Fruit fly (Drosophila melanogaster): ENCODE data around the gene CG33766.

Gene CG33766

dm6 chr3L:22616784-22617183, 28.6 kb upstream of the CG33766 start (continued):
- peak; percentile 65 for TF ChIP-seq CG4360 (GFP tag; IDR thresholded peaks at IDR 0.05)
- no peak for TF ChIP-seq lmd (GFP tag; IDR thresholded peaks at IDR 0.05)
- TF ChIP-seq CG6654 (GFP tag; optimal IDR thresholded peaks at IDR 0.05): no peak
- peak; percentile 5 for TF ChIP-seq CG15479 (GFP tag; optimal IDR thresholded peaks at IDR 0.05)
- peak; percentile 40 for TF ChIP-seq ewg (GFP tag; optimal IDR thresholded peaks at IDR 0.05)

dm6 chr3L:22634111-22634510, 11.3 kb upstream of the CG33766 start:
- peak; percentile 55; the same call in 2 of the 3 replicates for TF ChIP-seq CG6791 (GFP tag; IDR thresholded peaks at IDR 0.05; ENCODE audit: partially characterized antibody)
- peak; percentile 71 for TF ChIP-seq sens (GFP tag)
- TF ChIP-seq stwl (tag; optimal IDR thresholded peaks at IDR 0.05): peak; percentile 84
- peak; percentile 91 for TF ChIP-seq CTCF (GFP tag; optimal IDR thresholded peaks at IDR 0.05)
- 0 out of 3 replicates have a peak, but pooled peaks have one; percentile 46 for TF ChIP-seq CG2199 (GFP tag; IDR thresholded peaks at IDR 0.05)
- TF ChIP-seq CG8290 (GFP tag; optimal IDR thresholded peaks at IDR 0.05): peak; percentile 64
- TF ChIP-seq CG8290 (tag; optimal IDR thresholded peaks at IDR 0.05): no peak
- TF ChIP-seq Med (GFP tag): no peak
- no peak for TF ChIP-seq CG16815 (GFP tag; optimal IDR thresholded peaks at IDR 0.05)
- no peak for TF ChIP-seq CG4730 (GFP tag; IDR thresholded peaks at IDR 0.05)
- TF ChIP-seq pita (GFP tag; optimal IDR thresholded peaks at IDR 0.05): peak; percentile 19
- peak; percentile 88 for TF ChIP-seq Dip2 (GFP tag; IDR thresholded peaks at IDR 0.05)

DNA sequence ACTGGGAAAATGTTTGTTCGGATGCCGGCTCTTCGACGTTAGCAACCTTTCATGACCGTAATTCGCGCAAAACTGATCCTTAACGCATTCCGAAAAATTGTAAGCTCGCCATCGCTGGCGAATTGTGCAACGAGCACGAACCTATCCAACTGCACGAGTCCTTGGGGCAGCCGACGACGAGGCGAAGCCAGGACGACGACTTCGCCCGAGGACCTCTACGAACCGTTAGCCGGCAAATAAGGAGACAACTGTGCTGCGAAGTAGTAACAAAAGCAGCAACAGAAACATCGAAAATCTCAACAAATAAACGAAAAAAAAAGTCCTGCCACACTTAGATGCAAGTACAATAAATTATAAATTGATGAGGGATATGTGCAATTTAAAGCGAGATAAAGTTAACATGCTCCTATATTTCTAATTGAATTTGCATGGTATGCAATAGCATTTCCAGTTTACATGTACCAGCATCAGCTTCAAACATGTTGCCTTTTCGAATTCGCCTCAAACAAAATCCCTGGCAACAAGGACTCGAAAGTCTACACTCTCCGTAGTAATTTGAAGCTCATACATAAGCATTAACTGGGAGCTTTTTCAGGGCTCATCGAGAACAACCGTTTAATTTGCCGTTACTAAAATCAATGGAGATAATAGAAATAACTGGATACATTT, 7.4 kb upstream of the CG33766 start, which contains the start of gene CG14459:
CG14459 (minus strand) TSS at position 51 of the 669 bp plus-strand sequence.
- no peak for TF ChIP-seq CG16813 (GFP tag; IDR thresholded peaks at IDR 0.05; ENCODE audit: partially characterized antibody)
- TF ChIP-seq CG2120 (GFP tag; optimal IDR thresholded peaks at IDR 0.05): no peak
- TF ChIP-seq CG3847 (GFP tag; IDR thresholded peaks at IDR 0.05): no peak
- TF ChIP-seq bowl (GFP tag; IDR thresholded peaks at IDR 0.05): no peak
- TF ChIP-seq CG5180 (GFP tag; optimal IDR thresholded peaks at IDR 0.05): peak; percentile 93
- peak; percentile 82 for TF ChIP-seq Deaf1 (tag; optimal IDR thresholded peaks at IDR 0.05)

DNA sequence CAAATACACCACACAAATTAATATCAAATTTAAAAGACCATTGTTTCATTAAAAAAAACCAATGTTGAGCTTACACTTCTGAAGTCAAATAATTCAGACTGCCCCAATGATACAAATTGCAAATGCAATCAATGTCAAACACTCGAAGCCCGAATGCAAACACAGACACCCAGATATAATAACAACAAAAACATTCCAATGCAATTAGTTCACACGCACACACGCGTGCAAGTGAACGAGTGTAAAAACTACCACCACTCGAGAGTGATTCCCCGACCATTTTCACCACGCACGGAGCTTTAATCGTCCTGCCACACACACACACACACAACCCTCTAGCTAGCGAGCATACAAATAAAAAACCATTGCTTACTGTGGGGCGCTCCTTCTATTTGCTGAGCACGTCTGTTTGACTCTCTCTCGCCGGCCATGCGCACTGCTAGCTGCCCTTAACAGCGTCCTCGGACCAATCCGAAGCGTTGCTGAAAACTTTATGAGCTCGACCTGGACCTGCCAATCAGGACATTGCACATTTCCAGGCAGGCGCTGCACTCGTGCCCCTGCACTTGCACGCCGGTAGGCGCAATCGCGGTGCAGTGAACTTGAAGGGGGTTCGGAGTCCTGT, 3.0 kb upstream of the CG33766 start:
- TF ChIP-seq disco-r (GFP tag; optimal IDR thresholded peaks at IDR 0.05) (no peak), Nf-YC (tag; optimal IDR thresholded peaks at IDR 0.05) (peak; percentile 95), tap (tag; optimal IDR thresholded peaks at IDR 0.05) (no peak), Nf-YB (GFP tag; optimal IDR thresholded peaks at IDR 0.05) (peak; percentile 94), cg (GFP tag; optimal IDR thresholded peaks at IDR 0.05) (peak; percentile 51), CG7556 (GFP tag; optimal IDR thresholded peaks at IDR 0.05) (no peak), prd (optimal IDR thresholded peaks at IDR 0.05) (no peak), prd (GFP tag; IDR thresholded peaks at IDR 0.05) (no peak), zf30C (GFP tag; optimal IDR thresholded peaks at IDR 0.05) (no peak), ewg (GFP tag; optimal IDR thresholded peaks at IDR 0.05) (peak; percentile 70), CG6175 (GFP tag; IDR thresholded peaks at IDR 0.05) (no peak), Opbp (GFP tag; IDR thresholded peaks at IDR 0.05; ENCODE audit: partially characterized antibody) (no peak), nerfin-1 (tag; optimal IDR thresholded peaks at IDR 0.05) (peak; percentile 91), scrt (GFP tag; optimal IDR thresholded peaks at IDR 0.05) (peak; percentile 38), CG12769 (tag; optimal IDR thresholded peaks at IDR 0.05) (no peak), dmrt99B (tag; optimal IDR thresholded peaks at IDR 0.05) (no peak), pzg (GFP tag; optimal IDR thresholded peaks at IDR 0.05) (no peak), CG5180 (GFP tag; optimal IDR thresholded peaks at IDR 0.05) (peak; percentile 7), tup (GFP tag; optimal IDR thresholded peaks at IDR 0.05) (no peak), CG4854 (GFP tag; optimal IDR thresholded peaks at IDR 0.05) (no peak), CG7839 (tag; optimal IDR thresholded peaks at IDR 0.05) (no peak), nerfin-2 (GFP tag; IDR thresholded peaks at IDR 0.05; ENCODE audit: partially characterized antibody) (no peak), Nf-YA (GFP tag; IDR thresholded peaks at IDR 0.05) (no peak), CG15514 (GFP tag; optimal IDR thresholded peaks at IDR 0.05) (no peak)

Measured in whole organism, embryonic.